Worm (Caenorhabditis elegans) whole organism, L2 larva: ENCODE measurements around the gene dyrb-1.

ENCODE experiments used
- ama-1 ChIP-seq: fragments of 150-350 bp; optimal IDR thresholded peaks from 2 replicates; lab custom pipeline; 2018; ENCODE audit warnings: inconsistent platforms
- egl-27 ChIP-seq: sonication (generic microtip); optimal IDR thresholded peaks from 3 replicates; lab custom pipeline; 2017; ENCODE audit warnings: missing biosample characterization, missing genetic modification reagents, missing genetic modification characterization
- lin-13 ChIP-seq: fragments of 150-350 bp; optimal IDR thresholded peaks from 2 replicates; lab custom pipeline; 2014; ENCODE audit warnings: missing biosample characterization, missing genetic modification reagents, missing genetic modification characterization
- lsy-2 ChIP-seq, 2 experiments: fragments of 150-350 bp in 1 of 2; sonication (generic microtip) in 1 of 2; optimal IDR thresholded peaks; 2 replicates each; lab custom pipeline; 2014 to 2017; ENCODE audit warnings: missing biosample characterization in 2 of 2, missing genetic modification characterization in 2 of 2
- nhr-12 ChIP-seq: fragments of 150-350 bp; optimal IDR thresholded peaks from 2 replicates; lab custom pipeline; 2014; ENCODE audit warnings: missing biosample characterization, missing genetic modification characterization
- nhr-237 ChIP-seq: fragments of 150-350 bp; optimal IDR thresholded peaks from 2 replicates; lab custom pipeline; 2014; ENCODE audit warnings: missing biosample characterization, missing genetic modification characterization
- nhr-25 ChIP-seq: fragments of 150-350 bp; sonication (generic microtip); optimal IDR thresholded peaks from 3 replicates; lab custom pipeline; 2014; ENCODE audit warnings: missing biosample characterization, missing genetic modification characterization
- nhr-77 ChIP-seq: fragments of 150-350 bp; optimal IDR thresholded peaks from 2 replicates; lab custom pipeline; 2014; ENCODE audit warnings: missing biosample characterization, missing genetic modification characterization
- snpc-4 ChIP-seq: fragments of 150-350 bp; optimal IDR thresholded peaks from 2 replicates; lab custom pipeline; 2014; ENCODE audit warnings: missing biosample characterization, missing genetic modification characterization
- unc-39 ChIP-seq: fragments of 150-350 bp; optimal IDR thresholded peaks from 2 replicates; lab custom pipeline; 2014; ENCODE audit warnings: missing biosample characterization, missing genetic modification characterization
- unc-55 ChIP-seq: fragments of 150-350 bp; sonication (generic microtip); optimal IDR thresholded peaks from 3 replicates; lab custom pipeline; 2014; ENCODE audit warnings: missing biosample characterization, missing genetic modification reagents, missing genetic modification characterization
- unc-62 ChIP-seq: fragments of 150-350 bp; optimal IDR thresholded peaks from 2 replicates; lab custom pipeline; 2014; ENCODE audit warnings: missing biosample characterization, missing genetic modification reagents, missing genetic modification characterization

DNA sequence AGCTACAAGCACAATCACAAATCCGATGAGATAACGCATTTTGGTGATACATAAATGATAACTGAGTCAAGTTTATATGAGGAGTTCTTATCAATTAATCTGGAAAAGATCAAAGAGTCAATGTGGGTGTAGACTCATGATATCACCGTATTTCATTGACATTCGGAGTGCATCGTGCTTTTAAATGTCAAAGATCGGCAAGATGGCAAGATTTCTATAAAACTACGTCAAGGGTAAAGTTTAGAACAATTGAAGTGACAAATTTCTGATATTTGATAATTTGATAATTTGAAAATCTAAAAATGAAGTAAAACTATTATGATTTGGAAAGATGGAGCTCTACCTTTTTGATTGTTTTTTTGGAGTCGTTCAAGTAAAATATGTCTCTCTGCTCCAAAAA lies 23.9 kb downstream of the dyrb-1 start, which contains the start of gene sysm-1:
- TF ChIP-seq unc-39 (tag; lab: Kevin White, UChicago) = no peak
- no peak for TF ChIP-seq snpc-4 (tag; lab: Kevin White, UChicago)
- TF ChIP-seq unc-62 (GFP tag; lab: Kevin White, UChicago) = no peak
- no peak for TF ChIP-seq nhr-237 (tag; lab: Kevin White, UChicago)
- no peak for TF ChIP-seq lsy-2 (tag; optimal IDR thresholded peaks at IDR 0.05; lab: Kevin White, UChicago)
- no peak for TF ChIP-seq nhr-25 (tag; lab: Kevin White, UChicago)
- no peak for TF ChIP-seq nhr-12 (tag; lab: Kevin White, UChicago)
- no peak for TF ChIP-seq lin-13 (GFP tag; lab: Kevin White, UChicago)
- TF ChIP-seq ama-1 (lab: Kevin White, UChicago) = no peak
- no peak for TF ChIP-seq unc-55 (GFP tag; lab: Kevin White, UChicago)
- no peak for TF ChIP-seq nhr-77 (tag; lab: Kevin White, UChicago)
- TF ChIP-seq egl-27 (tag; lab: Kevin White, UChicago) = no peak
